Worm (Caenorhabditis elegans) whole organism, midembryonic: ENCODE measurements around the gene ceh-18.

ENCODE experiments used
- T22C8.4 ChIP-seq: fragments of 200-800 bp; sonication (Bioruptor generic); IDR thresholded peaks from 2 replicates; pipeline ENCODE4 v1.3.6; 2022; ENCODE audit warnings: missing genetic modification characterization, missing compliant biosample characterization
- cog-1 ChIP-seq: sonication (generic microtip); optimal IDR thresholded peaks from 2 replicates; lab custom pipeline; 2016; ENCODE audit warnings: missing genetic modification characterization, missing compliant biosample characterization
- flt-1 ChIP-seq: fragments of 200-800 bp; sonication (Bioruptor generic); IDR thresholded peaks from 2 replicates; pipeline ENCODE4 v1.3.6; 2022; ENCODE audit warnings: missing genetic modification characterization, missing compliant biosample characterization
- klf-2 ChIP-seq: fragments of 200-800 bp; sonication (Bioruptor generic); conservative IDR thresholded peaks from 2 replicates; pipeline ENCODE4 v1.3.6; 2022; ENCODE audit warnings: missing genetic modification reagents, missing genetic modification characterization, missing compliant biosample characterization
- med-1 ChIP-seq: sonication (generic microtip); optimal IDR thresholded peaks from 2 replicates; lab custom pipeline; 2017; ENCODE audit warnings: missing genetic modification characterization, mild to moderate bottlenecking, missing compliant biosample characterization, antibody characterized with exemption, missing genetic modification reagents; ENCODE audit not compliant: insufficient read depth
- ref-1 ChIP-seq: fragments of 200-800 bp; sonication (Bioruptor generic); conservative IDR thresholded peaks from 2 replicates; pipeline ENCODE4 v1.3.6; 2022; ENCODE audit warnings: missing genetic modification reagents, missing genetic modification characterization, missing compliant biosample characterization
- tab-1 ChIP-seq: fragments of 200-800 bp; sonication (Bioruptor generic); IDR thresholded peaks from 2 replicates; pipeline ENCODE4 v1.3.6; 2022; ENCODE audit warnings: missing genetic modification characterization, missing compliant biosample characterization
- ztf-23 ChIP-seq: fragments of 200-800 bp; sonication (Bioruptor generic); IDR thresholded peaks from 2 replicates; pipeline ENCODE4 v1.3.6; 2022; ENCODE audit warnings: missing genetic modification reagents, missing genetic modification characterization, missing compliant biosample characterization
- ztf-29 ChIP-seq: fragments of 200-800 bp; sonication (Bioruptor generic); IDR thresholded peaks from 2 replicates; pipeline ENCODE4 v1.3.6; 2022; ENCODE audit warnings: missing genetic modification reagents, missing genetic modification characterization, missing compliant biosample characterization

ceh-18 gene

DNA sequence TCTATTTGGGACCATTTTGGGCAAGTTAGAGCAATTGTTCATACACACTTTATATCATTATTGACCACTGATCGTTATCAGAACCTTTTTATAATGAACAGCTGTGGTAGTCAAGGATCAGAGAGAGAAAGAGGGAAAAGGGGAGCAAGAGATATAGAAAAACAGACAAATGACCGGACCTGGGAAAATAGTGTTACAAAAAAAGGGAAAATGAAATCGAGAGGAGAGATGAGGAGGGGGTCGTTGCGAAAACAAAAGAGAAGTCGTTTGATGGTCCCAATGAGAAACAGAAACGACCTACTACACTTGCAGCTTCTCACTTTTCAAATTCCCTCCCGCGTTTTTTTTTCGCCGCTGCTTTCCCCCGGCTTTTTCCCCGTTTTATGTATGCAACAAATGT is 3.7 kb downstream of the ceh-18 start:
- TF ChIP-seq flt-1 (GFP tag; lab: Robert Waterston, UW) (no peak), ztf-23 (GFP tag; lab: Robert Waterston, UW) (no peak), T22C8.4 (GFP tag; lab: Robert Waterston, UW) (no peak), ztf-29 (GFP tag; lab: Robert Waterston, UW) (no peak), klf-2 (no peak), cog-1 (tag; lab: Kevin White, UChicago) (no peak), tab-1 (no peak), med-1 (GFP tag; lab: Kevin White, UChicago) (no peak), ref-1 (GFP tag; lab: Robert Waterston, UW) (no peak)

DNA sequence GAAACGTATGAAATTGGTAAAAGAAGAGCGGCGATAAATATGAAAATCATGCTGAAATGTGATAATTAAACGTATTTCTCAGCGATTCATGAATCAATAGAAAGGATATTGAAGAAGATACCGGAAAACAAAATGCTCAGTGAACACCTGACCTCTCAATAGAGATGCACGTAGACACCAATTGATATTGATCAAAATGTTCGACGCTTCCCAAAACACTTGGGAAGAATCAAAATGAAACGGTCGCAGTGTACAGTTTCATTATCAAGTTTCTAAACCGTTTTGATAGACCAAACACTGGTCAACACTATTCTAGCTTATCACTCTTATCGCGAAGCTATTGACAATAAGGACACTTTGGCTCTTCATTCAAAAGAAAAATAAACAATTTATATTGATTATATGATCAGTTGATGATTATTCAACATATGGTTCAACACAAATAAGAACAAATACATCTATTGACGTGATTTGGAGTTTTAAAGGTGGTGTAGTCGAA is 15.2 kb downstream of the ceh-18 start, which contains the start of gene ttr-48:
ttr-48 (minus strand) TSS at position 51 of the 499 bp plus-strand sequence.
- TF ChIP-seq cog-1 (tag; lab: Kevin White, UChicago) (no peak), ref-1 (GFP tag; lab: Robert Waterston, UW) (no peak), ztf-29 (GFP tag; lab: Robert Waterston, UW) (no peak), klf-2 (no peak), T22C8.4 (GFP tag; lab: Robert Waterston, UW) (no peak), tab-1 (no peak), flt-1 (GFP tag; lab: Robert Waterston, UW) (no peak), med-1 (GFP tag; lab: Kevin White, UChicago) (no peak), ztf-23 (GFP tag; lab: Robert Waterston, UW) (no peak)

DNA sequence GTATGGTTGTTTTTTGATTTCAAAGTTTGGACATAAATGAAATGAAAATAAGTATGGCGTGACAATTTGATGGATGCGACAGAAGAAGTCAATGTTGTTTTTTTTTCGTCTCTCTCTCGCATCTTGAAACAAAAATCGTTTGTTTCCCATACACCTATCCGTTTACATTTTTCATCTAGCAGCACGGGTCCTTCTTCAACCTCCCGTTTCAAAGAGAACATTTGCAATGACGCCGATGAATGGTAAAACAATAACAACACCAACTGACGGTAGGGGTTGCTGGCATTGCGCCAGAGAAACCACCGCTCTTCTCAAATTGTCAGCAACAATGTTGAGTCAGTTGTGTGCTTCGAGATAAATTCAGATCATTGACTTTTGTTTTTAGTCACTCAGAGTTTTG is 18.4 kb downstream of the ceh-18 start:
- TF ChIP-seq tab-1, result no peak
- no peak for TF ChIP-seq ref-1 (GFP tag; lab: Robert Waterston, UW)
- no peak for TF ChIP-seq T22C8.4 (GFP tag; lab: Robert Waterston, UW)
- no peak for TF ChIP-seq ztf-23 (GFP tag; lab: Robert Waterston, UW)
- TF ChIP-seq med-1 (GFP tag; lab: Kevin White, UChicago), result no peak
- no peak for TF ChIP-seq flt-1 (GFP tag; lab: Robert Waterston, UW)
- no peak for TF ChIP-seq klf-2
- TF ChIP-seq ztf-29 (GFP tag; lab: Robert Waterston, UW), result no peak
- no peak for TF ChIP-seq cog-1 (tag; lab: Kevin White, UChicago)

DNA sequence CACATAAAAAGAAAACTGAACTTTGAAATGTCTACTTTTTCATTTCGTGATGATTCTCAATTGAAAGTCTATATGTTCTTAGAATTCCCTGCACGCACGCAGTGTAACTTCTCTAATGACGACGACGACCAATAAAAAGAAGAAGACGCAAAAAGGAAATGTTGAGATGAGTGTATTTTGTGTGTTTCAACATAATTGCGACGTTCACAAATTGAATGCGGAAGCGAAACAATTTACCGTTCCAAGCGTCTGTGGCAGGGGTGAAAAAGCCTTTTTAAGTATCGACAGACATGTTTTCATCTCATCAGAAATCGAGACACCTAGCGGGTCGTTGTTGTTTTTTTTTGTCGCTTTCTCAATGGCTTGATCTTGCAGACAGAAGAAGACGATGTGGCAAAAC is 18.9 kb downstream of the ceh-18 start:
- TF ChIP-seq flt-1 (GFP tag; lab: Robert Waterston, UW) (no peak), ref-1 (GFP tag; lab: Robert Waterston, UW) (no peak), cog-1 (tag; lab: Kevin White, UChicago) (no peak), med-1 (GFP tag; lab: Kevin White, UChicago) (no peak)

DNA sequence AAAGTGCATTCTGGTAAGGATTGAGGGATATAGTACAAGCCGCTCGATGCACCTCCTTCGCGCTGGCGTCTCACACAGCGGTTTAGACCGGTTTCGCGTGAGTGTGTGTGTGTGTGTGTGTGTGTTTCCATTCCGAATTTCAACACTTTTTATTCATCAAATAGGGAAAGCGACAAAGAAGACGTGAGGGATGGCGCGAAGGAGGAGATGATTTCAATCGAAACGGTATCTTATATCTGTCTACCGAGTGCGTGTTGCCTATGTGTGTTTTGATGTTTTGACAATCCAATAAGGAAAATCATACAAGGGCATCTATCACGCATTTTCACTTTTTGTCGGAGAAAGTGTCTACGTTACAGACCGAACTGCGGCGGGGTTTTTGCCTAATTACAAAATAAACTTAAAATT is 19.8 kb downstream of the ceh-18 start:
- TF ChIP-seq cog-1 (tag; lab: Kevin White, UChicago) (no peak), klf-2 (no peak), med-1 (GFP tag; lab: Kevin White, UChicago) (no peak), flt-1 (GFP tag; lab: Robert Waterston, UW) (no peak), ref-1 (GFP tag; lab: Robert Waterston, UW) (no peak), ztf-29 (GFP tag; lab: Robert Waterston, UW) (no peak), ztf-23 (GFP tag; lab: Robert Waterston, UW) (no peak), T22C8.4 (GFP tag; lab: Robert Waterston, UW) (no peak), tab-1 (no peak)

DNA sequence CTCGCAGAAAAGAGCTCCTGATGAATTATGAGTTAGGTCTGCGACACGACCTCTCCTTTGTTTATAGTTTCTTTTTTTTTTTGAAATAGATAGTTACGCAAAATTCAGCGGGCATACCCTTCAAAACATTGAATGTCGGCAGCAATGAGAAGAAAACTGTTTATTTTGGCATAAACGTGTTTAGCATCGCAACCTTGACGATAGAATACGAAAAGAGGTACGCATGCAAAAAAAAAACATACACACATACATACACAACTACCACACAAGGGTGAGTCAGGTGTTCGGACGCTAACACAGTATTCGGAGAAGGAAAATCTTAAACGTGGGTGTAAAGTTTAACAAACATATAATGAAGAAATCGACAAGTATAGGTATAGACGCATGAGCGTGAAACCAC is 22.0 kb downstream of the ceh-18 start:
- TF ChIP-seq ztf-29 (GFP tag; lab: Robert Waterston, UW) (no peak), ztf-23 (GFP tag; lab: Robert Waterston, UW) (0 out of 2 replicates have a peak, but pooled peaks have one; percentile 30)

DNA sequence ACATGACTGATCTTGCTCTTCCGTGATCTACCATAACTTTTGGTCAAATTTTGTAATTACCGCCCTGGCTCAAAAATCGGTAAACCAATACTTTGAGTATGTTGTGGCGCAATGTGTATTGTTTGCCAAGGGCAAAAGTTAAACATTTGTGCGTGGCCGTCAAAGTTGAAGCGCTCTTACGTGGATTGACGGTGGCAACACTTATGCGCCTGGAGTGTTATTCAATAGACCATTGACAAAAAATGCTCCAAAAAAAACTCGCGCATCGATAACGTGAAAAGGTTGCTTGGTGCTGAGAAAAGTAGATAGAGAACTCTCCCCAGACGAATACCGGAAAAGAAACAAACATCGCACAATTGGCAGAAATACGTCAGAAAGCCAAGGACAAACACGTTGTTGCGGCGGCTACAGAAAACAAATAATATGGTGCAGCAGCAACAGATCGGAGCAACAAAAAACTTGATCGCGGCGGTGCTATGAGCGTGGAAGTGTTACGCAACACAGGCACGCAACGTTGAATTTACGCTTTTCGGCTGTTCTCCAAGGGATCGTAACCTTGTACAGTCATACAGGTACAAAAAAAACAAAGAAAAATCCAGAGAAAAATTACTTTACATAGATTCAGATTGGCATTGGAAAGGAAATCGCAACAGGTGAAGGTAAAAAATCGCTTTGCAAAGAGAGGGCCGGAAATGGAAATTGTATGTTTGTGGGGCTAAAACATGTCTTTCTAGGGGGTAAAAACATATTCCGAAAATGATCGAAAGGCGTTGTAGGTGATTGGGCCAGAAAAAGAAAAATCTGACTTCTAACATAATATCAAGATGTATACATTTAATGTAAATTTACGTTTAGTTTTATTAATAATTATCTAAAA is 23.4 kb downstream of the ceh-18 start:
- TF ChIP-seq tab-1 (no peak), ref-1 (GFP tag; lab: Robert Waterston, UW) (no peak), med-1 (GFP tag; lab: Kevin White, UChicago) (no peak), flt-1 (GFP tag; lab: Robert Waterston, UW) (no peak), ztf-29 (GFP tag; lab: Robert Waterston, UW) (no peak), T22C8.4 (GFP tag; lab: Robert Waterston, UW) (no peak), klf-2 (no peak), cog-1 (tag; lab: Kevin White, UChicago) (no peak), ztf-23 (GFP tag; lab: Robert Waterston, UW) (no peak)

DNA sequence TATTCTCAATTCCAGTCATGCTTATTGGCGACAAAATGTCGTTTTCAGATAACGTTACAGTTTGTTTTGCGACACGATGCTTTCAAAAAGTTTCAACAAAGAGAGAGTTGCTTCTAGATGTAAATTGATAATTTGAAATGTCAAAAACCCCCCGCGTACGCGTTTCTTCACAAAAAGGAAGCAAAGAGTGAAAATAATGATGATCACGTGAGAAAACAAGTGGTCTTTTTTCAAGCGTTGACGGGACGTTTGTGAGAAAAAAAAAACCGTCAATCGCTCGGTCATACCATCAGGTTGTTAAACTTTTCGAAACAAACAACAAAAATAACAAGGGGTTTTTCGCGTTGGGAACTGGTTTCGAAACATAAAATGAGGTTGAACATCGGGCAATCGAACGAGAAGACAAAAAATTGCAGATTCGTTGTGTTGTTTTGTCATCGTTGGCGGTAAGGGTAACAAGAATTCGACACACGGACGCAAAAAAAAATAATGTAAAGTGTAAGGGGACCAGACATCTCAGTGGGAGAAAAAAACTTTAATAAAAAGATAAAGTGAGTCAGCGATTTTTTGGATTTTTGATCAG is 25.4 kb downstream of the ceh-18 start:
- TF ChIP-seq tab-1, result no peak
- TF ChIP-seq med-1 (GFP tag; lab: Kevin White, UChicago), result no peak
- TF ChIP-seq flt-1 (GFP tag; lab: Robert Waterston, UW), result no peak
- TF ChIP-seq ztf-29 (GFP tag; lab: Robert Waterston, UW), result no peak
- TF ChIP-seq ref-1 (GFP tag; lab: Robert Waterston, UW), result no peak
- no peak for TF ChIP-seq klf-2
- TF ChIP-seq T22C8.4 (GFP tag; lab: Robert Waterston, UW), result no peak
- no peak for TF ChIP-seq ztf-23 (GFP tag; lab: Robert Waterston, UW)
- no peak for TF ChIP-seq cog-1 (tag; lab: Kevin White, UChicago)

DNA sequence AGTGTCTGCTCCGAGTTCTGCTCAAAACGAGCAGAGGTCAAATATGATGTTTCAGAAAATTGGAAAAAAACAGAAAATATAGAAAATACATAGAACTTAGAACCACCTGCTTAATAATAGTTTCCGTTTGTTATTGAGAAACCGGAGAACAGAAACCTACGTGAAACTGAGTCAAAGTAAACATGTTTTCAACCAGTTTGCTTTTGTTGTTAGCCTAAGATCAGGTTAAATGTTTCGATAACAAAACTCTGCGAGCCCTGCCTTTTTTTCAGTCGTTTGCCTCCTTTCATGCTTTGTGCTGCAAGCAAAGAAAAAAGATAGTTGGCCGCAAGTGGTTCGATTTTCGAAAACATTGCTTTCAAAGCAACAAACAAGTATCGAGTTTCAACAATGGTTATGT is 26.7 kb downstream of the ceh-18 start:
- no peak for TF ChIP-seq T22C8.4 (GFP tag; lab: Robert Waterston, UW)
- no peak for TF ChIP-seq cog-1 (tag; lab: Kevin White, UChicago)
- TF ChIP-seq klf-2, result no peak
